Fruit fly (Drosophila melanogaster) whole organism, pupa: ENCODE results near the gene CG15543.
A peak's percentile ranks its signal among the peaks of the same experiment; 100 is the strongest.

Experiments used
- CG10348 ChIP-seq: fragments of 200-800 bp; sonication (Bioruptor generic); IDR thresholded peaks from 2 replicates; pipeline ENCODE4 v1.3.6; 2022; ENCODE audit warnings: missing biosample characterization, missing genetic modification characterization
- CG12605 ChIP-seq: fragments of 200-800 bp; sonication (Bioruptor generic); IDR thresholded peaks from 2 replicates; pipeline ENCODE4 v1.3.6; 2022; ENCODE audit warnings: missing biosample characterization, missing genetic modification characterization
- CG13204 ChIP-seq: fragments of 200-800 bp; sonication (Bioruptor generic); optimal IDR thresholded peaks from 2 replicates; lab custom pipeline; 2018; ENCODE audit warnings: missing biosample characterization, mild to moderate bottlenecking, missing genetic modification characterization, moderate library complexity
- CG14655 ChIP-seq: fragments of 200-800 bp; sonication (Bioruptor generic); optimal IDR thresholded peaks from 3 replicates; lab custom pipeline; 2017; ENCODE audit warnings: mild to moderate bottlenecking, missing biosample characterization, missing genetic modification reagents, missing genetic modification characterization
- CG15710 ChIP-seq: fragments of 200-800 bp; sonication (Bioruptor generic); optimal IDR thresholded peaks from 2 replicates; lab custom pipeline; 2018; ENCODE audit warnings: missing biosample characterization, mild to moderate bottlenecking, missing genetic modification characterization, moderate library complexity
- CG17806 ChIP-seq: fragments of 200-800 bp; sonication (Bioruptor generic); optimal IDR thresholded peaks from 2 replicates; lab custom pipeline; 2018; ENCODE audit warnings: missing biosample characterization, mild to moderate bottlenecking, missing genetic modification characterization, moderate library complexity
- CG32121 ChIP-seq: fragments of 200-800 bp; sonication (Bioruptor generic); IDR thresholded peaks from 2 replicates; pipeline ENCODE4 v1.3.6; 2022; ENCODE audit warnings: missing biosample characterization, missing genetic modification characterization
- CG34367 ChIP-seq: fragments of 200-800 bp; sonication (Bioruptor generic); optimal IDR thresholded peaks from 2 replicates; lab custom pipeline; 2018; ENCODE audit warnings: missing biosample characterization, mild to moderate bottlenecking, missing genetic modification characterization
- CG4496 ChIP-seq: fragments of 200-800 bp; sonication (Bioruptor generic); IDR thresholded peaks from 3 replicates; pipeline ENCODE4 v1.3.6; 2022; ENCODE audit warnings: missing biosample characterization, missing genetic modification characterization
- CG8159 ChIP-seq: fragments of 200-800 bp; sonication (Bioruptor generic); optimal IDR thresholded peaks from 3 replicates; lab custom pipeline; 2018; ENCODE audit warnings: missing biosample characterization, mild to moderate bottlenecking, missing genetic modification characterization, moderate library complexity
- CG8301 ChIP-seq: fragments of 200-800 bp; sonication (Bioruptor generic); optimal IDR thresholded peaks from 2 replicates; lab custom pipeline; 2018; ENCODE audit warnings: missing biosample characterization, mild to moderate bottlenecking, missing genetic modification characterization
- CG9948 ChIP-seq: fragments of 200-800 bp; sonication (Bioruptor generic); optimal IDR thresholded peaks from 2 replicates; lab custom pipeline; 2018; ENCODE audit warnings: missing biosample characterization, mild to moderate bottlenecking, missing genetic modification characterization, moderate library complexity
- D1 ChIP-seq: fragments of 200-800 bp; sonication (Bioruptor generic); optimal IDR thresholded peaks from 2 replicates; lab custom pipeline; 2018; ENCODE audit warnings: missing biosample characterization, mild to moderate bottlenecking, missing genetic modification characterization, moderate library complexity
- EcR ChIP-seq: fragments of 200-800 bp; sonication (Bioruptor generic); optimal IDR thresholded peaks from 3 replicates; lab custom pipeline; 2019; ENCODE audit warnings: missing biosample characterization, missing genetic modification characterization, mild to moderate bottlenecking, moderate library complexity, missing genetic modification reagents
- Ets98B ChIP-seq: fragments of 200-800 bp; sonication (Bioruptor generic); IDR thresholded peaks from 2 replicates; pipeline ENCODE4 v1.3.6; 2022; ENCODE audit warnings: missing biosample characterization, missing genetic modification characterization
- Pif1A ChIP-seq: fragments of 200-800 bp; sonication (Bioruptor generic); optimal IDR thresholded peaks from 3 replicates; lab custom pipeline; 2016; ENCODE audit warnings: missing biosample characterization, missing genetic modification characterization
- Pif1B ChIP-seq: fragments of 200-800 bp; sonication (Bioruptor generic); optimal IDR thresholded peaks from 3 replicates; lab custom pipeline; 2016; ENCODE audit warnings: missing biosample characterization, missing genetic modification characterization
- Snoo ChIP-seq: fragments of 200-800 bp; sonication (Bioruptor generic); optimal IDR thresholded peaks from 3 replicates; lab custom pipeline; 2017; ENCODE audit warnings: missing biosample characterization, mild to moderate bottlenecking, missing genetic modification characterization, inconsistent platforms
- fd96Ca ChIP-seq: fragments of 200-800 bp; sonication (Bioruptor generic); IDR thresholded peaks from 3 replicates; pipeline ENCODE4 v1.3.6; 2022; ENCODE audit warnings: missing biosample characterization, missing genetic modification characterization
- gl ChIP-seq: fragments of 200-800 bp; sonication (Bioruptor generic); optimal IDR thresholded peaks from 2 replicates; lab custom pipeline; 2018; ENCODE audit warnings: missing biosample characterization, mild to moderate bottlenecking, missing genetic modification characterization
- rn ChIP-seq: fragments of 200-800 bp; sonication (Bioruptor generic); IDR thresholded peaks from 2 replicates; pipeline ENCODE4 v1.3.6; 2022; ENCODE audit warnings: missing biosample characterization, missing genetic modification characterization

Gene CG15543

DNA sequence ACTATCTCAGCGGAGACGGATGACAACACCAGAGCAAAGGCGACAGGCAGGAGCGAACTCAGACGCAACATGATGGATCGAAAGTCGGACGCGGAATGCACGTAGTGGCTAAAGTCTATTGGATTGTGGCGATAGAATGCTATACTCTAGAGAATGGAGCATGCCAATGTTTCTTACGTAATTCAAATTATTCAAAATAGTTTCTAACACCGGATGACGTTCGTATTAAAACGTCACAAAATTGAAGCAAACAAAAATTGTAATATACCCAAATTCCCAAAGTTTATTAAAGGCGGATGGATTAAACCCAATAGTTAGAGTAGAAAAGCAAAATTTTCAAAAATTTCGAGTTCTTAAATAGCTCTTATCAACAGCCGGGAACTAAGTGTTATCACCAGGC, 3.5 kb downstream of the CG15543 start, which contains the start of gene Npc2h:
TSS of gene Npc2h (minus strand) at position 101 of the 400 bp plus-strand sequence.
- no peak for TF ChIP-seq CG9948
- TF ChIP-seq Snoo (tag; lab: Kevin White, UChicago): no peak
- TF ChIP-seq Ets98B: no peak
- no peak for TF ChIP-seq Pif1A (GFP tag; lab: Kevin White, UChicago)
- peak; percentile 4 for TF ChIP-seq CG14655 (GFP tag; lab: Kevin White, UChicago)
- TF ChIP-seq EcR (GFP tag; lab: Kevin White, UChicago): no peak
- TF ChIP-seq CG10348 (GFP tag; lab: Robert Waterston, UW): no peak

DNA sequence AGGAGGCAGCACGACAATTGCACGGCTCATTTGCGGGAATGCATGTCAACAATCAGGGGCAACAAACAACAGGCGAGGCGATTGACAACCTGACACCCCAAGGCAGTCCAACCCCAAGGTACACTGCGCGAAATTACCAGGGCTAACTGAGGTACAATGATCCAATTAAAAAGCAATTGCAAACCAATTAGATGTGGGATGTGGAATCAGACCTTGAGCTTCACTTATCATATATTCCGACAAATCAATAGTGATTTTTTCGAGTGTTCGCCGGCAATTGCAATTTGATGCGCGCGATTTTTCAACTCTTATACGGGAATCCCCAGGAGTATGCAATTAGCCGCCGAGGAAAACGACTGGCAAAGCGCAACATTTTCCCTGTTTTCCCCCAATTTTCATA, 4.4 kb downstream of the CG15543 start:
- peak; percentile 30; the same call in 1 of the 2 replicates for TF ChIP-seq CG32121 (GFP tag; lab: Robert Waterston, UW)
- no peak for TF ChIP-seq CG12605 (GFP tag; lab: Robert Waterston, UW)
- TF ChIP-seq gl (tag; lab: Kevin White, UChicago): no peak
- TF ChIP-seq CG4496 (GFP tag; lab: Robert Waterston, UW): peak; percentile 68; the same call in 2 of the 3 replicates
- no peak for TF ChIP-seq CG14655 (GFP tag; lab: Kevin White, UChicago)
- TF ChIP-seq CG8301: no peak
- no peak for TF ChIP-seq Pif1A (GFP tag; lab: Kevin White, UChicago)
- TF ChIP-seq fd96Ca (GFP tag; lab: Robert Waterston, UW): no peak; the same call in 2 of the 3 replicates
- TF ChIP-seq Ets98B: 0 out of 2 replicates have a peak, but pooled peaks have one; percentile 22
- TF ChIP-seq, all 21 proteins: peak for 3

DNA sequence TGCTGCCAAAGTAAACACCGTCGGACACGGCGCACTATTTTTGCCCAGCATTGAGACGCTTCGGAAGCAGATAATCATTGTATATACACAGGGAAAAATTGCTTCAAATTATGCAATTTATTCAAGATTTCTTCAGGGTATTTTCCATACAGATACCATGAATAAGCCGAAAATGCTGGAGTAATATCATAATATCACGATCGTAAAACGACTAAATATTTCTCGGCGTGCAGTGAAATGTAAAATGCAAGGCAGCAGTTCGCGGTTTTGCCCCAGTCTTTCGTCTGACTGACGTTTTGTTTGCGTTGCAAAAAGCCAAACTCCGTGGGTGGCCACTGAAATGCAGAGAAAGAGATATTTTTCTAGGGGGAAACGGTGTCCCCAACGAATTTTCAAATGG, 8.2 kb downstream of the CG15543 start:
- TF ChIP-seq CG13204 (GFP tag; lab: Kevin White, UChicago): no peak
- no peak for TF ChIP-seq CG34367
- no peak for TF ChIP-seq CG8159 (tag; lab: Kevin White, UChicago)
- TF ChIP-seq CG15710 (tag; lab: Kevin White, UChicago): no peak
- no peak for TF ChIP-seq fd96Ca (GFP tag; lab: Robert Waterston, UW)

DNA sequence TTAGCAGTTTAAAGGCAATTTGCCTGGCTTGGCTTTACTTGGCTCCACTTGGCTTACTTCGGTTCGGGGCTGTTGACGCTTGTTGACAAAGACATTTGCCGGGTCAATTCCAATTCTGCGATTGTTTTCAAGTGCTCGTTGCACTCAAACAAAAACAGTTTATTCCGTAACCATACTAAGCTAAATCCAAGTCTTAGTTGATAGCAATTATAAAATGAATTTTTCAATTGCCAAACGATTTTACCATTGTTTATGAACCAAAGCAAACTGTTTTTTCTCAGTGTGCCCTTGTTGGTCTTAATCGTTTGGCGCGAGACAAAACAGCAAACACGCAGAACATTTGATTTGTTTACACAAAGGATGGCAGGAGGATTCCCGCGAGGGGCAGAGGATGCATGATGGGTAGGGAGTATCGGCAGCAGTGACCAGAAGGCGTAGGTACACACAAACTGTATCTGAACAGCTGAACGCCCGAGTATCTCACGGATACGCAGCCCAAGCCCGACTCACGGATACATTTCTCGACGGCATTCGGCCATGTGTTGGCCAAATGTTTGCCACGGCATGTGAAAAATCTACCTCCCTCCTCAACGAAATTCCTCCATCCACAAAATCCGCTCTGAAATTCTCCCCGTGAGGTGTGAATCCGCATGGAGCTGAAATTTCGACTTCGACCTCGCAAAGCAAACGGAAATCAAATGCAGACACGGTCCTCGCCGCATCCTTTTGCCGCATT, 12.0 kb downstream of the CG15543 start:
- TF ChIP-seq rn (no peak), Pif1B (GFP tag; lab: Kevin White, UChicago) (no peak), D1 (no peak), Pif1A (GFP tag; lab: Kevin White, UChicago) (no peak), CG14655 (GFP tag; lab: Kevin White, UChicago) (no peak), CG4496 (GFP tag; lab: Robert Waterston, UW) (no peak), EcR (GFP tag; lab: Kevin White, UChicago) (no peak), CG15710 (tag; lab: Kevin White, UChicago) (no peak), CG32121 (GFP tag; lab: Robert Waterston, UW) (no peak), CG8301 (no peak), CG10348 (GFP tag; lab: Robert Waterston, UW) (no peak), CG9948 (no peak), CG8159 (tag; lab: Kevin White, UChicago) (no peak), CG13204 (GFP tag; lab: Kevin White, UChicago) (no peak), CG17806 (no peak), Ets98B (no peak), CG12605 (GFP tag; lab: Robert Waterston, UW) (no peak), CG34367 (no peak)
- TF ChIP-seq, all 21 proteins: peak for 0

DNA sequence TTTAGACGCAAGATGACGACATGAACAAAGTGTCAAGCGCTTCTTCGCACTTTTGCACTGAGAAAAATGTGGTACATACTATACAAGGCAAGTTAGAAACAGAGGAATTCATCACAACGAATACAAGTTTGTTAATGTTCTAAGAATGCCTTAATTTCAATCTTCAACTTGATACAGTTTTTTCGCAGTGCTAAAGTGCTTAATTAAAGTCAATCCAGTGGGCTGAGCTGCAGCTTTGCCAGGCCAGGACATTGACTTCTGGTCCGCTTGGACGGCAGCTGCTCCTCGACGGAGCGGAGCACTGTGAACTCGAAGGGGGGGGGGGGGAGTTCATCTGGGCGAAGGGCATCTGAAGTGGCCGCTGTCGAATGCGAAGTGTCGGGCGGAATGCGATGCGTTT, 13.5 kb downstream of the CG15543 start:
- no peak for TF ChIP-seq rn
- TF ChIP-seq CG9948: no peak
- peak; percentile 16 for TF ChIP-seq CG15710 (tag; lab: Kevin White, UChicago)
- TF ChIP-seq CG13204 (GFP tag; lab: Kevin White, UChicago): no peak
- TF ChIP-seq CG8159 (tag; lab: Kevin White, UChicago): peak; percentile 7
- TF ChIP-seq D1: no peak
- peak; percentile 17 for TF ChIP-seq CG17806
- no peak for TF ChIP-seq Pif1B (GFP tag; lab: Kevin White, UChicago)
- no peak for TF ChIP-seq CG12605 (GFP tag; lab: Robert Waterston, UW)
- no peak for TF ChIP-seq gl (tag; lab: Kevin White, UChicago)
- no peak for TF ChIP-seq Snoo (tag; lab: Kevin White, UChicago)
- TF ChIP-seq CG4496 (GFP tag; lab: Robert Waterston, UW): no peak
- no peak for TF ChIP-seq CG10348 (GFP tag; lab: Robert Waterston, UW)
- peak; percentile 43 for TF ChIP-seq EcR (GFP tag; lab: Kevin White, UChicago)
- TF ChIP-seq fd96Ca (GFP tag; lab: Robert Waterston, UW): no peak
- no peak for TF ChIP-seq Pif1A (GFP tag; lab: Kevin White, UChicago)
- TF ChIP-seq CG14655 (GFP tag; lab: Kevin White, UChicago): no peak
- TF ChIP-seq CG8301: no peak
- no peak for TF ChIP-seq Ets98B
- TF ChIP-seq CG34367: no peak
- TF ChIP-seq CG32121 (GFP tag; lab: Robert Waterston, UW): no peak
